Fruit fly (Drosophila melanogaster): Measurements from ENCODE around the gene Task6.
A peak's percentile ranks its signal among the peaks of the same experiment; 100 is the strongest.

Gene Task6

DNA sequence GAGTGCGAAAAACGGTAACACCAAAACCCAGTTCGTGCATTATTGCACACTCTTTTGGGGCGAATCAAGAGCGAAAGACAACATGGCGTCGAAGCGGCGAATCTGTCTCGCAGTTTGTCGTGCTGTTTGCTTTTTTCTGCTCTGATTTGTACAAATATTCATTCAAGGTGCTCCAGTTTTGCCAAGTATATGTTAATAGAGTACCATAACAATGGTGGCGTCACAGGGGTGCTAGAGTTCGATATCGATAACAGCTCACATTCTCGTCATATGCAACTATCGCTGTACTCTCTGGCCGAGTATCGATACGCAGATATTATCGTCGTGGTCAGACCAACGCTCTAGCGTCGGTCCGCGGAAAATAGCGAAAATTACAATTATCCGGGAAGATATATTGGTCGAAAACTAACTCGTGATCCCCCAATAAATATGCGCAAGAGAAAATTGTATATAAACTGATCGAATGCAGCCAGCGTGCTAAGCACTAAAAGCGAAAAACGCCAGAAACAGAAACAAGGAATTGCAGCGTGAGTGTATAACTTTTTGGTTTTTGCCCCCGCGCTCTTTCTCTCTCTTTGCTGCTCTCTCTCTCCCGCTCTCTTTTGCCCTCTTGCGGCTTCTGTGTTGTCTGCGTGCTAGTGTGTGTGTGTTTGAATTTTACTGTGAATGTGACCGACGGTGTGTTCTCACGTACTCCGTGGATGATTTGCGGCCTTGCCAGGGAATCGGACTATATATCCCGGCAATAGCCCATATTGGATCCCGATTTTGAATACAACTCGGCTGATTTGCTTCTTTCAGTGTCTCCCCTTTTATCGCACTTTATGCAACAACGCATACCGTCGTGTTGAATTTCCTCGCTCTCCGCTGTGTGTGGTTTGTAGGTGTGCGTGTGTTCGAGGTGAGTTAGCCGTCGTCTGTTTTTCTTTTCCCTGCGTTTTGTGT is 9.6 kb upstream of the Task6 start, which contains the start of gene flfl:
flfl (plus strand) TSS at position 298 of the 945 bp plus-strand sequence.
- TF ChIP-seq CG8301 (tag; optimal IDR thresholded peaks at IDR 0.05) (no peak), CG8159 (tag; optimal IDR thresholded peaks at IDR 0.05) (peak; percentile 13), EcR (GFP tag; optimal IDR thresholded peaks at IDR 0.05) (peak; percentile 34), fd96Ca (GFP tag; IDR thresholded peaks at IDR 0.05) (no peak), CG17806 (tag; optimal IDR thresholded peaks at IDR 0.05) (no peak), rn (GFP tag; IDR thresholded peaks at IDR 0.05) (no peak), Ets98B (GFP tag; IDR thresholded peaks at IDR 0.05) (no peak), gl (tag; optimal IDR thresholded peaks at IDR 0.05) (peak; percentile 19)

DNA sequence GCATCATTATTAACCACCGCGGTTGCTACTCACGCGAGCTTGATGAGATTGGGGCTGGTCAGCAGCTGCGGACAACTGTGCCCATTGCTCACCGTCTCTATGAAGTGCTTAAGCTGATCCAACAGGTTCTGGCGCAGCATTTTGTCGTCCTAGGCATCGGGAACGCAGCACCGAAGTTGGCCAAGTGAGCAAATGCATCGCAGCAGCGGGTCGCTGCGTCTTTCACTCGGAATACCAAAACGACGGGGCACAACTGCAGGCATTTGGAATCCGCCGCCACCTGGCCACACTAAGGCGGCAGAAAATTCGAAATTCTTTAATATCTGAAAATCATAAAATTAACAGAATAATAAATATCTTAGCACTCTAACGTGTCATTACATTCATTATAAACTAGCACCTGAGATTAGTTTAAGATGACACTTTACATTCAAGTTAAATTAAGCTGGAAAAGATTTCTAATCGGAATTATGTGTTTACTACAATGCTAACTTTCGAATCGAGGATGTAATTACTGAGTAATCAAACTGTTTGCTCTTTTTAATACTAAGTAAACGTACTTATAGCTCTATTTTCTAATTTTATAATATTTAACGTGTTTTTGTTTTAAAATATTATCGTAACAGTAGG is 8.8 kb upstream of the Task6 start:
- TF ChIP-seq CG34367 (tag; optimal IDR thresholded peaks at IDR 0.05): no peak
- TF ChIP-seq CG17806 (tag; optimal IDR thresholded peaks at IDR 0.05): no peak
- no peak for TF ChIP-seq CG9948 (tag; optimal IDR thresholded peaks at IDR 0.05)
- no peak for TF ChIP-seq CG13204 (GFP tag; optimal IDR thresholded peaks at IDR 0.05)
- no peak for TF ChIP-seq EcR (GFP tag; optimal IDR thresholded peaks at IDR 0.05)
- no peak for TF ChIP-seq D1 (tag; optimal IDR thresholded peaks at IDR 0.05)
- no peak for TF ChIP-seq CG8159 (tag; optimal IDR thresholded peaks at IDR 0.05)
- TF ChIP-seq CG32121 (GFP tag; IDR thresholded peaks at IDR 0.05): no peak
- no peak for TF ChIP-seq Pif1B (GFP tag; optimal IDR thresholded peaks at IDR 0.05)
- TF ChIP-seq CG14655 (GFP tag; optimal IDR thresholded peaks at IDR 0.05): no peak
- TF ChIP-seq Pif1A (GFP tag; optimal IDR thresholded peaks at IDR 0.05): no peak
- no peak for TF ChIP-seq rn (GFP tag; IDR thresholded peaks at IDR 0.05)
- no peak for TF ChIP-seq CG15710 (tag; optimal IDR thresholded peaks at IDR 0.05)
- no peak for TF ChIP-seq CG4496 (GFP tag; IDR thresholded peaks at IDR 0.05)
- TF ChIP-seq CG10348 (GFP tag; IDR thresholded peaks at IDR 0.05): no peak
- no peak for TF ChIP-seq CG12605 (GFP tag; IDR thresholded peaks at IDR 0.05)
- no peak for TF ChIP-seq Ets98B (GFP tag; IDR thresholded peaks at IDR 0.05)
- TF ChIP-seq Snoo (tag; optimal IDR thresholded peaks at IDR 0.05): no peak

DNA sequence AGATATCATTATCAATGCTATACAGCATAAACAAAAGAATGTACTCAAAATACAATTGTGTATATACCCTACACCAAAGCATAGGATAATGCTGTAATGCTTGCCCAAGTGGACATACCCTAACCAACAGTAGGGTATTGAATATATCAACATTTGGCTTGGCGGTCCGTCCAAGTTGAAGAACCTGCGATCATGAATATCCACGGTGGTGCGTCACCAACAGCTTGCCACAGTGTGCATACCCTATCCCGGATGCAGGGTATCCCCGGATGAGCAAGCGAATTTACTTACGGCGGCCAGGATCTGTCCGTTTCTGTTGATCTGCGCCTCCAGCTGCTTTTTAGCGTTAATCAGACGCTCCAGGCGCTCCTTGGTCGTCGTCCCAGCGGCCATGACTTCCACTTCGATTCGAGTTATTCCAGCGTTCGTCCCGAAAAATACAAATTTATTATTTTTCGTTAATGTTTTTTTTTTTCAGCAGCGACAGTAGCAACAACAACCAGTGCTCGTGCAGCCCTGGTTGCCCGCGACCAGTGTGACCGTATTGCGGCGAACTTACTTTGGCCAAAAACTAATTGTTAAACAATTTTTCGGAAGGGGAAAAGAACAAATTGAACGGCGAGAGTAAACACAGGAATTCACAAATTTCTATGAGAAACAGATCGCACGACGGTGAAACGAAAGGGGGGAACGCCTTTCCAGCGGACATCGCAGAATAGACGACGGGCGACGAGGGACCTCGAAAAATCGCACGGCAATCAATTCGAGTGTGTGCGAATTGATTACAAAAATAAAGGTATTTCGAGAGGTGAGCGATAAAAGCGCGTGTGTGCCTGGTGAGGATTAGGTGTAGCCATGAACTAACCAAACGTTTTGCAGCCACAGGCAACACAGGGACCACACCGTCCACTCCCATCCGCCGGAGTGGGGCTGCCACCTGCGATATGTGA is 2.1 kb upstream of the Task6 start, which contains the start of the genes Lkb1 and CG9588:
Lkb1 (plus strand) TSS at position 413 of the 950 bp plus-strand sequence.
CG9588 (minus strand) TSS at position 545 of the 950 bp plus-strand sequence.
- TF ChIP-seq fd96Ca (GFP tag; IDR thresholded peaks at IDR 0.05) (peak; percentile 88), CG4496 (GFP tag; IDR thresholded peaks at IDR 0.05) (peak; percentile 94), CG14655 (GFP tag; optimal IDR thresholded peaks at IDR 0.05) (no peak), CG15710 (tag; optimal IDR thresholded peaks at IDR 0.05) (peak; percentile 60), CG8159 (tag; optimal IDR thresholded peaks at IDR 0.05) (peak; percentile 59), CG8301 (tag; optimal IDR thresholded peaks at IDR 0.05) (peak; percentile 66), CG12605 (GFP tag; IDR thresholded peaks at IDR 0.05) (peak; percentile 78), EcR (GFP tag; optimal IDR thresholded peaks at IDR 0.05) (no peak), D1 (tag; optimal IDR thresholded peaks at IDR 0.05) (no peak), rn (GFP tag; IDR thresholded peaks at IDR 0.05) (peak; percentile 75), CG13204 (GFP tag; optimal IDR thresholded peaks at IDR 0.05) (no peak), Pif1A (GFP tag; optimal IDR thresholded peaks at IDR 0.05) (peak; percentile 80), CG10348 (GFP tag; IDR thresholded peaks at IDR 0.05) (peak; percentile 47; the same call in 1 of the 2 replicates), Pif1B (GFP tag; optimal IDR thresholded peaks at IDR 0.05) (peak; percentile 74), CG9948 (tag; optimal IDR thresholded peaks at IDR 0.05) (peak; percentile 61), gl (tag; optimal IDR thresholded peaks at IDR 0.05) (peak; percentile 23), Ets98B (GFP tag; IDR thresholded peaks at IDR 0.05) (peak; percentile 87), Snoo (tag; optimal IDR thresholded peaks at IDR 0.05) (peak; percentile 62), CG34367 (tag; optimal IDR thresholded peaks at IDR 0.05) (peak; percentile 66), CG17806 (tag; optimal IDR thresholded peaks at IDR 0.05) (peak; percentile 69), CG32121 (GFP tag; IDR thresholded peaks at IDR 0.05) (peak; percentile 80)

dm6 chr3R:13672898-13673297 is 1.4 kb downstream of the Task6 start:
- TF ChIP-seq CG32121 (GFP tag; IDR thresholded peaks at IDR 0.05): no peak
- no peak for TF ChIP-seq CG9948 (tag; optimal IDR thresholded peaks at IDR 0.05)
- TF ChIP-seq CG8301 (tag; optimal IDR thresholded peaks at IDR 0.05): no peak
- TF ChIP-seq CG17806 (tag; optimal IDR thresholded peaks at IDR 0.05): no peak
- no peak for TF ChIP-seq CG4496 (GFP tag; IDR thresholded peaks at IDR 0.05)
- TF ChIP-seq EcR (GFP tag; optimal IDR thresholded peaks at IDR 0.05): no peak
- TF ChIP-seq CG12605 (GFP tag; IDR thresholded peaks at IDR 0.05): no peak
- no peak for TF ChIP-seq D1 (tag; optimal IDR thresholded peaks at IDR 0.05)
- no peak for TF ChIP-seq Ets98B (GFP tag; IDR thresholded peaks at IDR 0.05)
- TF ChIP-seq gl (tag; optimal IDR thresholded peaks at IDR 0.05): no peak
- no peak for TF ChIP-seq CG34367 (tag; optimal IDR thresholded peaks at IDR 0.05)
- TF ChIP-seq Pif1A (GFP tag; optimal IDR thresholded peaks at IDR 0.05): no peak

All from whole organism, pupa.